Worm (Caenorhabditis elegans): ENCODE data around the gene Y73B6BL.289.
A peak's percentile ranks its signal among the peaks of the same experiment; 100 is the strongest.

Gene Y73B6BL.289

ce11 chrIV:6372267-6372666 is 25.0 kb downstream of the Y73B6BL.289 start:
- TF ChIP-seq lin-26 (GFP tag; IDR thresholded peaks at IDR 0.05) (0 out of 2 replicates have a peak, but pooled peaks have one; percentile 11), nfya-2 (GFP tag; IDR thresholded peaks at IDR 0.05) (no peak), cebp-1 (GFP tag; IDR thresholded peaks at IDR 0.05) (no peak), cebp-1 (tag; optimal IDR thresholded peaks at IDR 0.05) (no peak)

ce11 chrIV:6372993-6373392 is 25.7 kb downstream of the Y73B6BL.289 start, which contains the start of gene smg-3:
Gene smg-3 (minus strand): TSS chrIV:6373093.
- TF ChIP-seq ceh-27 (GFP tag; optimal IDR thresholded peaks at IDR 0.05) (no peak), zim-3 (tag; optimal IDR thresholded peaks at IDR 0.05) (no peak), madf-8 (GFP tag; conservative IDR thresholded peaks at IDR 0.05) (no peak), ama-1 (optimal IDR thresholded peaks at IDR 0.05) (no peak), ama-1 (GFP tag; optimal IDR thresholded peaks at IDR 0.05) (peak in 1 of 2 experiments; percentile 48), snpc-3.4 (tag; optimal IDR thresholded peaks at IDR 0.05) (peak; percentile 15), cebp-2 (GFP tag; IDR thresholded peaks at IDR 0.05) (no peak), snpc-4 (GFP tag; optimal IDR thresholded peaks at IDR 0.05) (no peak), snpc-4 (tag; optimal IDR thresholded peaks at IDR 0.05) (peak in 1 of 4 experiments; percentile 65), lin-40 (tag; optimal IDR thresholded peaks at IDR 0.05) (no peak), F57C9.4 (tag; optimal IDR thresholded peaks at IDR 0.05) (no peak), pbrm-1 (GFP tag; IDR thresholded peaks at IDR 0.05) (peak; percentile 31; the same call in 1 of the 2 replicates), sdz-38 (tag; optimal IDR thresholded peaks at IDR 0.05) (no peak), K11D2.4 (GFP tag; IDR thresholded peaks at IDR 0.05) (no peak), hsf-1 (GFP tag; IDR thresholded peaks at IDR 0.05) (0 out of 2 replicates have a peak, but pooled peaks have one; percentile 6), nhr-120 (GFP tag; IDR thresholded peaks at IDR 0.05) (no peak)

- no peak for TF ChIP-seq him-1 (tag; optimal IDR thresholded peaks at IDR 0.05)
- TF ChIP-seq ztf-25 (GFP tag; IDR thresholded peaks at IDR 0.05), result no peak
- no peak for TF ChIP-seq F57C9.4 (tag; optimal IDR thresholded peaks at IDR 0.05)
- TF ChIP-seq zfh-2 (GFP tag; conservative IDR thresholded peaks at IDR 0.05), result peak; percentile 64
- no peak for TF ChIP-seq Y95B8A.8 (GFP tag; IDR thresholded peaks at IDR 0.05)
- 0 out of 2 replicates have a peak, but pooled peaks have one; percentile 67 for TF ChIP-seq F37B4.10 (GFP tag; IDR thresholded peaks at IDR 0.05)
Observed at ce11 chrIV:6373721-6374120, 26.4 kb downstream of the Y73B6BL.289 start.

ce11 chrIV:6376473-6377115 is 29.3 kb downstream of the Y73B6BL.289 start, which contains the start of the genes hrpf-2 and bli-6:
Gene hrpf-2 (minus strand): TSS chrIV:6376523.
Gene bli-6 (plus strand): TSS chrIV:6377065.
- TF ChIP-seq T07F8.4 (tag; optimal IDR thresholded peaks at IDR 0.05) (no peak), sptf-2 (GFP tag; optimal IDR thresholded peaks at IDR 0.05) (no peak), nhr-120 (GFP tag; IDR thresholded peaks at IDR 0.05) (no peak), lin-54 (GFP tag; optimal IDR thresholded peaks at IDR 0.05) (peak; percentile 79), C06A6.2 (GFP tag; conservative IDR thresholded peaks at IDR 0.05) (no peak; the same call in 1 of the 2 replicates), ztf-28 (GFP tag; IDR thresholded peaks at IDR 0.05) (no peak), F39B2.1 (GFP tag; IDR thresholded peaks at IDR 0.05) (no peak), nfya-2 (GFP tag; IDR thresholded peaks at IDR 0.05) (no peak), snpc-1.3 (tag; optimal IDR thresholded peaks at IDR 0.05; ENCODE audit: insufficient read depth) (peak; percentile 74), lin-35 (GFP tag; optimal IDR thresholded peaks at IDR 0.05) (peak in 1 of 3 experiments; percentile 65), B0261.1 (tag; optimal IDR thresholded peaks at IDR 0.05) (no peak), lsl-1 (GFP tag; optimal IDR thresholded peaks at IDR 0.05) (peak; percentile 38), F22D6.2 (tag; optimal IDR thresholded peaks at IDR 0.05) (no peak), ceh-40 (GFP tag; IDR thresholded peaks at IDR 0.05) (no peak), hmg-20 (GFP tag; IDR thresholded peaks at IDR 0.05) (no peak), snpc-3.4 (tag; optimal IDR thresholded peaks at IDR 0.05) (no peak), tbx-9 (tag; optimal IDR thresholded peaks at IDR 0.05; ENCODE audit: borderline replicate concordance) (no peak), lag-1 (GFP tag; IDR thresholded peaks at IDR 0.05) (no peak), madf-3 (GFP tag; IDR thresholded peaks at IDR 0.05) (0 out of 2 replicates have a peak, but pooled peaks have one; percentile 22), unc-62 (GFP tag; optimal IDR thresholded peaks at IDR 0.05) (no peak), F55B11.4 (tag; optimal IDR thresholded peaks at IDR 0.05; ENCODE audit: borderline replicate concordance, insufficient read depth) (no peak), snpc-1.1 (tag; optimal IDR thresholded peaks at IDR 0.05; ENCODE audit: insufficient read depth) (peak; percentile 18)
